Fruit fly (Drosophila melanogaster) Kc167 (cell line): ENCODE data around the gene Cpr65Ax1.
"Not testable (repeated sequence)": the region's sequence is repeated elsewhere in the genome, so short reads cannot be mapped to it uniquely, and the experiment has no call there.

ENCODE experiments used
- Myc ChIP-seq: fragments of >200 bp; optimal IDR thresholded peaks from 2 replicates; lab custom pipeline; 2017; ENCODE audit warnings: missing external identifiers
- Sin3A ChIP-seq: fragments of >200 bp; optimal IDR thresholded peaks from 2 replicates; lab custom pipeline; 2018; ENCODE audit warnings: missing external identifiers
- h ChIP-seq: fragments of >200 bp; optimal IDR thresholded peaks from 3 replicates; lab custom pipeline; 2018; ENCODE audit warnings: missing external identifiers
- insv ChIP-seq: fragments of >200 bp; optimal IDR thresholded peaks from 3 replicates; lab custom pipeline; 2018; ENCODE audit warnings: missing external identifiers
- psq ChIP-seq: fragments of >200 bp; optimal IDR thresholded peaks from 2 replicates; lab custom pipeline; 2017; ENCODE audit warnings: missing external identifiers
- ttk ChIP-seq: sonication (Bioruptor generic); optimal IDR thresholded peaks from 2 replicates; lab custom pipeline; 2017; ENCODE audit warnings: missing external identifiers

The Cpr65Ax1 gene

DNA sequence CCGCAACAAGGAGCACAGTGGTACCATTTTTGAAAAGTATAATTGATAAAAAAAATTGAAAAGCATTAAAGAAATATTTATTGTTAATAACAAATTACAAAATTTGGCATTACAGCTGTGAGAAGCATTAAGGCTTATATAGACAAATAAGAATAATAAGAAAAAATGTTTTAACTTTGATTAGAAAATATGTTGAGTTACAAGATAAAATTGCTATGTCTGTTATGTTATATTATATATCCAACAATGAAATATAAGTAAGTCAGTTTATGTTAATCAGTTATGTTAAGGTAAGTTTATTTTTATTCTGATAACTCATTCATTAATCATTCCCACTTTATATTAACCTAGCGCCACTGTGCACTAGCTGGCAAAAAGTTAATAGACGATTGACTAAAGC, 12.1 kb upstream of the Cpr65Ax1 start:
- TF ChIP-seq Myc (no peak), psq (lab: Kevin White, UChicago) (no peak), h (no peak), insv (lab: Kevin White, UChicago) (no peak), Sin3A (lab: Kevin White, UChicago) (no peak), ttk (lab: Kevin White, UChicago) (no peak)

DNA sequence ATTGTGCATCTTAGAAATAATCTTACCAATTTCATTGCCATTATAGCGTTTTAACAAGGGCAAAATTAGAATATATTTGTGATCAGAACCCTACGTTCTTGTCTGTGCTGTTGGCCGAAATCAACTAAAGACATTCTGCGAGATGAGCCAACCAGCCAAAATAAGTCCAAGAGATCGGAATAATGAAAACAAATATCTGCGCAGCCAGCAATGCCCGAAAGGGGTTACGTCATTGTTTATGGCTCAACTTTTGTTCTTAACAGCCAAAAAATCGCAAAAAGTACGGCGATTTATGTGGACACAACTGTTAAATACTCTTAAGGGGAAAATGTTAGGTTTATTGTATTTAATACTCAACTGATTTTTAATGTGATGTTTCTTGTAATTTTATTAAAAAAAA, 10.7 kb upstream of the Cpr65Ax1 start, which contains the start of gene Cpr65Ay:
Gene Cpr65Ay, minus strand, starts transcription at position 101 of the 400 bp plus-strand sequence.
- TF ChIP-seq psq (lab: Kevin White, UChicago) (no peak), h (no peak)

- TF ChIP-seq Myc, result no peak
- TF ChIP-seq Sin3A (lab: Kevin White, UChicago), result no peak
- TF ChIP-seq insv (lab: Kevin White, UChicago), result no peak
- TF ChIP-seq ttk (lab: Kevin White, UChicago), result no peak
- no peak for TF ChIP-seq psq (lab: Kevin White, UChicago)
- no peak for TF ChIP-seq h
These were observed 9.7 kb upstream of the Cpr65Ax1 start, which contains the start of gene CG13297 for dm6 chr3L:6157327-6158032. CG13297 (minus strand) TSS chr3L:6157377.

- TF ChIP-seq Sin3A (lab: Kevin White, UChicago), result no peak
- no peak for TF ChIP-seq Myc
- no peak for TF ChIP-seq h
- TF ChIP-seq psq (lab: Kevin White, UChicago), result no peak
These were observed 7.2 kb upstream of the Cpr65Ax1 start for dm6 chr3L:6154951-6155394.

- TF ChIP-seq Myc (no peak), ttk (lab: Kevin White, UChicago) (no peak), insv (lab: Kevin White, UChicago) (no peak), h (no peak), Sin3A (lab: Kevin White, UChicago) (no peak), psq (lab: Kevin White, UChicago) (no peak)
These were observed 4.7 kb upstream of the Cpr65Ax1 start, which contains the start of gene Acp65Aa for dm6 chr3L:6152531-6152930. Acp65Aa (minus strand) TSS chr3L:6152745.

dm6 chr3L:6150757-6151354, 3.1 kb upstream of the Cpr65Ax1 start, which contains the start of the genes Cpr65Ax2 and Lcp65Aa:
Cpr65Ax2 (minus strand) TSS chr3L:6150857.
Lcp65Aa (plus strand) TSS chr3L:6151304.
- TF ChIP-seq Myc; ttk (lab: Kevin White, UChicago); Sin3A (lab: Kevin White, UChicago): not testable (repeated sequence)

DNA sequence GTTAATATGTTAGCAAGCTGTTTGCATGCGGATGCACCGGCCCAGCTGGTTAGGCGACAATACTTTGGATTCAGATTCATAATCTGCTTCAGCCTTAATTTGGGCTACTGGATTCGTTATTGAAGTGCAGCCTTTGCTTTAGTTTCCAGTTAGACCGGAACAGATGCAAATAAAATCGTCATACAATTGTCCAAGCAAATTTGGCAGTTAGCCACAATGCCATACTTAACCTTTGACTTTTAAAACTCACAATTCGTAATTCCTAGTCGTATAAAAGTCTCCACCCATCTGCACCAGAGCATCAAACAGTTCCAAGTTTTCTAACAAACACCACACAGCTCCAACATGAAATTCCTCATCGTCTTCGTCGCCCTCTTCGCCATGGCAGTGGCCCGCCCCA, 1.5 kb upstream of the Cpr65Ax1 start, which contains the start of gene Lcp65Ab1:
Gene Lcp65Ab1, plus strand, starts transcription at position 301 of the 400 bp plus-strand sequence.
- TF ChIP-seq Sin3A (lab: Kevin White, UChicago); insv (lab: Kevin White, UChicago); Myc: not testable (repeated sequence)

dm6 chr3L:6146374-6146773, 1.4 kb downstream of the Cpr65Ax1 start, which contains the start of gene Lcp65Ab2:
Lcp65Ab2 (plus strand) TSS chr3L:6146674.
- not testable (repeated sequence) for TF ChIP-seq insv, Sin3A, psq (lab: Kevin White, UChicago)

DNA sequence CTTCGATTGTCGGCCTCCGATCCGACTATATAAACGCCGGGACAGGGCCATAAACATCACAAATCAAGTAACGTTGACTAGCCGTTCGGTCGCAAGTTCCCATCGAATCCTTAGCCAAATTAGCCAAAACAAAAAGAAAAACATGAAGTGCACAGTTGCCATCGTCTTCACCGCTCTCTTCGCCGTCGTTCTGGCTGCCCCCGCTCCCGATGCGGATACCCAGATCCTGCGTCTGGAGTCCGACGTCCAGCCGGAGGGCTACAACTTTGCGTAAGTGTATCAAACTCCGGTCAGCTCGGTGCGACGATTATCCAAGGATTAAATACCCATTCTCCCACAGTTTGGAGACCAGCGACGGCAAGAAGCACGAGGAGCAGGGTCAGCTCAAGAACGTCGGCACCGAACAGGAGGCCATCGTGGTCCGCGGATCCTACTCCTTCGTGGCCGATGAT, 3.0 kb downstream of the Cpr65Ax1 start, which contains the start of gene Lcp65Ac:
Gene Lcp65Ac, plus strand, starts transcription at position 51 of the 452 bp plus-strand sequence.
- no peak for TF ChIP-seq insv (lab: Kevin White, UChicago)
- TF ChIP-seq Sin3A (lab: Kevin White, UChicago), result no peak
- TF ChIP-seq ttk (lab: Kevin White, UChicago), result no peak
- TF ChIP-seq h, result no peak
- no peak for TF ChIP-seq Myc
- no peak for TF ChIP-seq psq (lab: Kevin White, UChicago)

dm6 chr3L:6143188-6143755, 4.5 kb downstream of the Cpr65Ax1 start, which contains the start of gene Lcp65Ad:
Lcp65Ad (plus strand) TSS chr3L:6143395.
- TF ChIP-seq ttk (lab: Kevin White, UChicago) (no peak), h (no peak), Sin3A (lab: Kevin White, UChicago) (no peak), Myc (no peak), insv (lab: Kevin White, UChicago) (no peak), psq (lab: Kevin White, UChicago) (no peak)

DNA sequence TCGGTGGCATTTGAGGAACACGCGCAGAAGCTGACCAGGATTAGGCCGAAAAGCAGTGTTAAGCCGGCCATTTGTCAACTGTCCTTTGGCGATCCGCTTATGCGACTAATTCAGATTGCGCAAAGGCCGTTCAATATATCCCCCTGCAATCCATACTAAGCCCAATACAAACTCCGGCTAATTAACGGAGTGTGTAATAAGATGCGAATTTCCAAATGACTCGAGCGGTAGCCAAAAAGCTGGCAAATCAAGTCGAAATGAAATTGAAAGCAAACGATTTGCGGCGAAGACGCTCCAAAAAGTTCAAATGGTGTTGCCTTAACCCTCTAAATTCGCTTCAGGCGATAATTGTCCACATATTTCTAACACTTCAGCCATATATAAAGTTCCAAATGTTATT, 5.5 kb downstream of the Cpr65Ax1 start, which contains the start of gene Cpr65Aw:
Gene Cpr65Aw, minus strand, starts transcription at position 101 of the 400 bp plus-strand sequence.
- TF ChIP-seq Myc (no peak), psq (lab: Kevin White, UChicago) (no peak), Sin3A (lab: Kevin White, UChicago) (no peak)

DNA sequence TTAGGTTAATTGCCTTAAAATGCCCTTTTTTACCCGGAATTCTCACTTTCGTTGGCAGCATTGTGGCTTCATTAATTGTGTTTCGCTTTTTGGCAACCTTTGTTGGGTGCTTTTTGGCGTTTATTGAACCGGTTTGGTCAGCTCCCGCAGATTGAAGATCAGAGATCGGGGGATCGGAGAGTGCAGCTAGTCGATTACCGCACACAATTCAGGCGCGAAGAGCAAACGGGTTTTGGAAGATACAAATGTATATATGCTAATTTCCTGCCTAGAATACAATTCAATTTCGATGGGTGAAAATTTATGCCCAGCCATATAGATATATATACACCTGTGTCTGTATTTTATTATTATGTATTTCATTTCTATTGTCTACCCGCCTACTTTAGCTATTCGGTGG, 6.2 kb downstream of the Cpr65Ax1 start:
- TF ChIP-seq Myc (no peak), insv (lab: Kevin White, UChicago) (no peak), h (no peak)
